Fruit fly (Drosophila melanogaster) whole organism, prepupa: ENCODE results near the gene CG15739.

ENCODE experiments used
- CG10631 ChIP-seq: fragments of 200-800 bp; sonication (Bioruptor generic); optimal IDR thresholded peaks from 2 replicates; lab custom pipeline; 2016; ENCODE audit warnings: missing biosample characterization, missing genetic modification characterization
- CG10669 ChIP-seq: fragments of 200-800 bp; sonication (Bioruptor generic); optimal IDR thresholded peaks from 3 replicates; lab custom pipeline; 2018; ENCODE audit warnings: missing biosample characterization, mild to moderate bottlenecking, missing genetic modification characterization, moderate library complexity
- CG11294 ChIP-seq: fragments of 200-800 bp; sonication (Bioruptor generic); IDR thresholded peaks from 2 replicates; pipeline ENCODE4 v1.3.6; 2022; ENCODE audit warnings: missing biosample characterization, missing genetic modification characterization
- CG11762 ChIP-seq: fragments of 200-800 bp; sonication (Bioruptor generic); optimal IDR thresholded peaks from 3 replicates; lab custom pipeline; 2016; ENCODE audit warnings: missing biosample characterization, missing genetic modification characterization; ENCODE audit not compliant: insufficient read depth
- CG15336 ChIP-seq: fragments of 200-800 bp; sonication (Bioruptor generic); IDR thresholded peaks from 2 replicates; pipeline ENCODE4 v1.3.6; 2022; ENCODE audit warnings: missing biosample characterization, missing genetic modification characterization
- CG16779 ChIP-seq: fragments of 200-800 bp; sonication (Bioruptor generic); optimal IDR thresholded peaks from 3 replicates; lab custom pipeline; 2017; ENCODE audit warnings: missing biosample characterization, mild to moderate bottlenecking, missing genetic modification characterization
- CG32006 ChIP-seq: fragments of 200-800 bp; sonication (Bioruptor generic); optimal IDR thresholded peaks from 3 replicates; lab custom pipeline; 2017; ENCODE audit warnings: missing biosample characterization, mild to moderate bottlenecking, missing genetic modification characterization
- CG34406 ChIP-seq: fragments of 200-800 bp; sonication (Bioruptor generic); optimal IDR thresholded peaks from 3 replicates; lab custom pipeline; 2016; ENCODE audit warnings: missing biosample characterization, missing genetic modification characterization
- CG3919 ChIP-seq: fragments of 200-800 bp; sonication (Bioruptor generic); optimal IDR thresholded peaks from 3 replicates; lab custom pipeline; 2016; ENCODE audit warnings: missing biosample characterization, missing genetic modification characterization
- CG4318 ChIP-seq: fragments of 200-800 bp; sonication (Bioruptor generic); optimal IDR thresholded peaks from 3 replicates; lab custom pipeline; 2017; ENCODE audit warnings: missing biosample characterization, mild to moderate bottlenecking, missing genetic modification characterization
- CG6163 ChIP-seq: fragments of 200-800 bp; sonication (Bioruptor generic); IDR thresholded peaks from 3 replicates; pipeline ENCODE4 v1.3.6; 2022; ENCODE audit warnings: missing biosample characterization, missing genetic modification characterization
- CG6276 ChIP-seq: fragments of 200-800 bp; sonication (Bioruptor generic); optimal IDR thresholded peaks from 2 replicates; lab custom pipeline; 2017; ENCODE audit warnings: missing biosample characterization, mild to moderate bottlenecking, missing genetic modification characterization
- CG6808 ChIP-seq: fragments of 200-800 bp; sonication (Bioruptor generic); optimal IDR thresholded peaks from 3 replicates; lab custom pipeline; 2017; ENCODE audit warnings: missing biosample characterization, missing genetic modification characterization, mild to moderate bottlenecking, moderate library complexity, missing genetic modification reagents
- CG6854 ChIP-seq: fragments of 200-800 bp; sonication (Bioruptor generic); optimal IDR thresholded peaks from 2 replicates; lab custom pipeline; 2017; ENCODE audit warnings: missing biosample characterization, mild to moderate bottlenecking, missing genetic modification characterization
- CG7368 ChIP-seq: fragments of 200-800 bp; sonication (Bioruptor generic); optimal IDR thresholded peaks from 3 replicates; lab custom pipeline; 2016; ENCODE audit warnings: missing biosample characterization, missing genetic modification characterization
- CG8119 ChIP-seq: fragments of 200-800 bp; sonication (Bioruptor generic); IDR thresholded peaks from 3 replicates; pipeline ENCODE4 v1.3.6; 2022; ENCODE audit warnings: missing biosample characterization, missing genetic modification characterization
- CG8319 ChIP-seq: fragments of 200-800 bp; sonication (Bioruptor generic); optimal IDR thresholded peaks from 3 replicates; lab custom pipeline; 2016; ENCODE audit warnings: missing biosample characterization, missing genetic modification characterization
- CG8632 ChIP-seq: fragments of 200-800 bp; sonication (Bioruptor generic); optimal IDR thresholded peaks from 3 replicates; lab custom pipeline; 2016; ENCODE audit warnings: missing biosample characterization, missing genetic modification characterization
- CG9139 ChIP-seq: fragments of 200-800 bp; sonication (Bioruptor generic); optimal IDR thresholded peaks from 3 replicates; lab custom pipeline; 2017; ENCODE audit warnings: missing biosample characterization, mild to moderate bottlenecking, missing genetic modification characterization
- Eip75B ChIP-seq: fragments of 200-800 bp; sonication (Bioruptor generic); optimal IDR thresholded peaks from 3 replicates; lab custom pipeline; 2016; ENCODE audit warnings: missing biosample characterization, missing genetic modification characterization
- Eip78C ChIP-seq: fragments of 200-800 bp; sonication (Bioruptor generic); peaks from one replicate; lab custom pipeline; 2016; ENCODE audit warnings: missing biosample characterization, missing genetic modification characterization
- Eip93F ChIP-seq: fragments of 200-800 bp; sonication (Bioruptor generic); optimal IDR thresholded peaks from 2 replicates; lab custom pipeline; 2016; ENCODE audit warnings: missing biosample characterization, mild to moderate bottlenecking, missing genetic modification characterization
- Ets96B ChIP-seq: fragments of 200-800 bp; optimal IDR thresholded peaks from 2 replicates; lab custom pipeline; 2019; ENCODE audit warnings: missing biosample characterization, mild to moderate bottlenecking, missing genetic modification characterization, moderate library complexity
- Gug ChIP-seq: fragments of 200-800 bp; sonication (Bioruptor generic); IDR thresholded peaks from 2 replicates; pipeline ENCODE4 v1.3.6; 2022; ENCODE audit warnings: missing biosample characterization, missing genetic modification characterization
- Hr38 ChIP-seq: sonication (Bioruptor generic); optimal IDR thresholded peaks from 2 replicates; lab custom pipeline; 2016; ENCODE audit warnings: missing biosample characterization, missing genetic modification characterization
- Lpt ChIP-seq: fragments of 200-800 bp; sonication (Bioruptor generic); optimal IDR thresholded peaks from 3 replicates; lab custom pipeline; 2016; ENCODE audit warnings: missing biosample characterization, missing genetic modification characterization
- OdsH ChIP-seq: fragments of 200-800 bp; sonication (Bioruptor generic); optimal IDR thresholded peaks from 3 replicates; lab custom pipeline; 2016; ENCODE audit warnings: missing biosample characterization, missing genetic modification characterization
- Sox102F ChIP-seq: fragments of 200-800 bp; sonication (Bioruptor generic); optimal IDR thresholded peaks from 2 replicates; lab custom pipeline; 2016; ENCODE audit warnings: missing biosample characterization, mild to moderate bottlenecking, missing genetic modification characterization
- Sox15 ChIP-seq: fragments of 200-800 bp; sonication (Bioruptor generic); optimal IDR thresholded peaks from 3 replicates; lab custom pipeline; 2016; ENCODE audit warnings: missing biosample characterization, missing genetic modification characterization
- achi ChIP-seq: fragments of 200-800 bp; sonication (Bioruptor generic); optimal IDR thresholded peaks from 3 replicates; lab custom pipeline; 2016; ENCODE audit warnings: missing biosample characterization, missing genetic modification characterization
- acj6 ChIP-seq: fragments of 200-800 bp; sonication (Bioruptor generic); optimal IDR thresholded peaks from 3 replicates; lab custom pipeline; 2016; ENCODE audit warnings: missing biosample characterization, missing genetic modification characterization
- dac ChIP-seq: fragments of 200-800 bp; sonication (Bioruptor generic); optimal IDR thresholded peaks from 2 replicates; lab custom pipeline; 2017; ENCODE audit warnings: missing biosample characterization, mild to moderate bottlenecking, missing genetic modification characterization
- dsx ChIP-seq: fragments of 200-800 bp; optimal IDR thresholded peaks from 3 replicates; lab custom pipeline; 2019; ENCODE audit warnings: missing biosample characterization, mild to moderate bottlenecking, missing genetic modification characterization, moderate library complexity; ENCODE audit not compliant: poor library complexity, severe bottlenecking
- eg ChIP-seq: fragments of 200-800 bp; sonication (Bioruptor generic); IDR thresholded peaks from 3 replicates; pipeline ENCODE4 v1.3.6; 2022; ENCODE audit warnings: missing biosample characterization, missing genetic modification characterization
- esn ChIP-seq: fragments of 200-800 bp; sonication (Bioruptor generic); optimal IDR thresholded peaks from 2 replicates; lab custom pipeline; 2016; ENCODE audit warnings: missing biosample characterization, mild to moderate bottlenecking, missing genetic modification characterization, moderate library complexity
- fd59A ChIP-seq: fragments of 200-800 bp; sonication (Bioruptor generic); optimal IDR thresholded peaks from 2 replicates; lab custom pipeline; 2017; ENCODE audit warnings: missing biosample characterization, mild to moderate bottlenecking, missing genetic modification characterization, missing genetic modification reagents
- fd85E ChIP-seq: fragments of 200-800 bp; sonication (Bioruptor generic); optimal IDR thresholded peaks from 3 replicates; lab custom pipeline; 2016; ENCODE audit warnings: missing biosample characterization, missing genetic modification characterization
- fkh ChIP-seq: fragments of 200-800 bp; sonication (Bioruptor generic); optimal IDR thresholded peaks from 3 replicates; lab custom pipeline; 2017; ENCODE audit warnings: missing biosample characterization, mild to moderate bottlenecking, missing genetic modification characterization, moderate library complexity
- pdm3 ChIP-seq: fragments of 200-800 bp; sonication (Bioruptor generic); optimal IDR thresholded peaks from 3 replicates; lab custom pipeline; 2016; ENCODE audit warnings: missing biosample characterization, missing genetic modification characterization
- salr ChIP-seq, 2 experiments: fragments of 200-800 bp; sonication (Bioruptor generic); optimal IDR thresholded peaks; 3 replicates each; lab custom pipeline; 2016 to 2018; ENCODE audit warnings: missing biosample characterization in 2 of 2, missing genetic modification characterization in 2 of 2, mild to moderate bottlenecking in 1 of 2
- ss ChIP-seq, 2 experiments: fragments of 200-800 bp; sonication (Bioruptor generic); optimal IDR thresholded peaks; 2 replicates in 1 of 2; 3 replicates in 1 of 2; lab custom pipeline; 2017 to 2018; ENCODE audit warnings: mild to moderate bottlenecking in 2 of 2, missing biosample characterization in 2 of 2, missing genetic modification characterization in 2 of 2, moderate library complexity in 1 of 2
- vri ChIP-seq: fragments of 200-800 bp; sonication (Bioruptor generic); optimal IDR thresholded peaks from 3 replicates; lab custom pipeline; 2016; ENCODE audit warnings: missing biosample characterization, mild to moderate bottlenecking, missing genetic modification characterization

CG15739 gene

DNA sequence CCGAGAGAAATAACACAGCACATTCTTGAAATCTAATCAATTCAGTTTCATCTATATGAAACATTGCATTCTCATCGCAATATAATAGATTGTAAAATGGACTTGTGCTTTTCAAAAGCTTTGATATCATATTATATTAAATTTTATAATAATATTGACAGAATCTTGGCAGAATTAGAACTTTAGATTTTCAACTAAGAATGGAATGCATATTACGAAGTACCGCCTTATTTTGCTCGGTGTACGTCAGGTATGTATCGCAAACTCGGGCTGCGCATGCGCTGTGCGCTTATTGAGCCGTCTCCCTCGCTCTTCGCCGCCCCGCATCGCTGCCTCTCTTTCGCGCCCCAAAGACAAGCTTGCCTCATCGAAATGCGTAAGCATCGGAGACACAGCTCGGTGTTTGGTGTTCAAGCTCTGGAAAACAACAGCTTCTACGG is 42.1 kb downstream of the CG15739 start (continued):
- TF ChIP-seq CG10669 (GFP tag; lab: Kevin White, UChicago) (peak; percentile 86), CG8319 (GFP tag; lab: Kevin White, UChicago) (peak; percentile 57), eg (GFP tag; lab: Robert Waterston, UW) (peak; percentile 88), achi (GFP tag; lab: Kevin White, UChicago) (peak; percentile 86), acj6 (GFP tag; lab: Kevin White, UChicago) (peak; percentile 82), Gug (GFP tag; lab: Robert Waterston, UW) (peak; percentile 86), CG11762 (GFP tag; lab: Kevin White, UChicago) (peak; percentile 74), ss (GFP tag; optimal IDR thresholded peaks at IDR 0.05; lab: Kevin White, UChicago) (peak; percentile 93), CG34406 (GFP tag; lab: Kevin White, UChicago) (peak; percentile 88), CG6163 (GFP tag; lab: Robert Waterston, UW) (peak; percentile 80), dsx (peak; percentile 89), CG3919 (GFP tag; lab: Kevin White, UChicago) (peak; percentile 81), Hr38 (no peak), CG16779 (tag; lab: Kevin White, UChicago) (peak; percentile 78), dac (GFP tag; lab: Kevin White, UChicago) (peak; percentile 89), pdm3 (GFP tag; lab: Kevin White, UChicago) (peak; percentile 68), CG8119 (peak; percentile 95), vri (GFP tag; lab: Kevin White, UChicago) (peak; percentile 47), CG7368 (peak; percentile 61), CG6808 (peak; percentile 92), Eip75B (peak; percentile 68), fkh (GFP tag; lab: Kevin White, UChicago) (peak; percentile 53), Sox15 (GFP tag; lab: Kevin White, UChicago) (peak; percentile 72), CG11294 (GFP tag; lab: Robert Waterston, UW) (peak; percentile 55), esn (GFP tag; lab: Kevin White, UChicago) (peak; percentile 84), salr (GFP tag; optimal IDR thresholded peaks at IDR 0.05; lab: Kevin White, UChicago) (peak; percentile 56 to 62), CG15336 (GFP tag; lab: Robert Waterston, UW) (peak; percentile 93), CG4318 (GFP tag; lab: Kevin White, UChicago) (peak; percentile 94), Ets96B (tag; lab: Kevin White, UChicago) (peak; percentile 89), fd59A (peak; percentile 83), fd85E (GFP tag; lab: Kevin White, UChicago) (peak; percentile 56), Lpt (peak; percentile 74), Eip93F (GFP tag; lab: Kevin White, UChicago) (no peak), CG6854 (peak; percentile 92), OdsH (GFP tag; lab: Kevin White, UChicago) (peak; percentile 86)

DNA sequence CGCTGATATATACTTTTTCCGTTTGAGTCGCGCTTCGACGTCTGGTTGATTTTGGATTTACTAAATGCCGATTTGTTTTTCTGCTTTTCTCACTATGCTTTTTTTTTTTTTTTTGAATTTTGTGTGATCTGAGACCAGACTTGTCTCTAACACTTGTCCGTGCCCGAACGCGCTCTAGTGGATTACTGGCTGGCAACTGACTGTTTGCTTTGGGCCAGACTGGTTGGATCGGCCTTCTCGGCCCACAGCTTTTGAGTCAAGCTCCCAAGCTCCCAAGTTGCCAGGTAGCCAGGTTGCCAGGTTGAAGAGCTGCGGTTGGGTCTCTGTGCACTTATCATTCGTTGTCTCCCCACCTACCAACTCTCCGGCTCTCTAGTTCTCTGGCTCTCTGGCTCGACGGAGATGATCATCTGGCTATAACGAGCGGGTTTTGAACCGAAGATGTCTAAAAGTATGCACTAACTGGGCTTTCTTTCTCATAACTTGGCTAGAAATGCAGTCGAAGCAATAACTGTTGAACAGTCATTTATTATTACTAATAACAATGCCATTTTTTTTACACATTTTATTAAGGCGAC is 44.0 kb downstream of the CG15739 start, which contains the start of gene pot:
Gene pot (minus strand): TSS at position 205 of the 578 bp plus-strand sequence.
- TF ChIP-seq CG6276 (GFP tag; lab: Kevin White, UChicago) (peak; percentile 27), Eip78C (GFP tag; lab: Kevin White, UChicago) (peak; percentile 50), CG32006 (GFP tag; lab: Kevin White, UChicago) (peak; percentile 6), CG6163 (GFP tag; lab: Robert Waterston, UW) (0 out of 3 replicates have a peak, but pooled peaks have one; percentile 12), CG8632 (GFP tag; lab: Kevin White, UChicago) (no peak), CG6808 (peak; percentile 23), CG10631 (GFP tag; lab: Kevin White, UChicago) (no peak), eg (GFP tag; lab: Robert Waterston, UW) (peak; percentile 49; the same call in 1 of the 3 replicates), Eip93F (GFP tag; lab: Kevin White, UChicago) (no peak), OdsH (GFP tag; lab: Kevin White, UChicago) (no peak), CG15336 (GFP tag; lab: Robert Waterston, UW) (0 out of 2 replicates have a peak, but pooled peaks have one; percentile 20), Sox102F (GFP tag; lab: Kevin White, UChicago) (peak; percentile 13), CG6854 (peak; percentile 22), fkh (GFP tag; lab: Kevin White, UChicago) (peak; percentile 15), fd59A (no peak), CG3919 (GFP tag; lab: Kevin White, UChicago) (no peak), ss (GFP tag; optimal IDR thresholded peaks at IDR 0.05; lab: Kevin White, UChicago) (no peak), CG9139 (peak; percentile 5), Lpt (peak; percentile 15)
